Worm (Caenorhabditis elegans): ENCODE results near the gene F42H10.3.

- TF ChIP-seq tbx-37 (GFP tag; conservative IDR thresholded peaks at IDR 0.05): no peak
- peak; percentile 33 for TF ChIP-seq hmg-4 (GFP tag; optimal IDR thresholded peaks at IDR 0.05)
- no peak for TF ChIP-seq B0310.2 (tag; optimal IDR thresholded peaks at IDR 0.05)
- no peak for TF ChIP-seq scrt-1 (GFP tag; IDR thresholded peaks at IDR 0.05)
These were observed 22.4 kb downstream of the F42H10.3 start for ce11 chrIII:8506348-8506747.
